Fruit fly (Drosophila melanogaster) S2 (cell line): ENCODE results near the gene Cdc7.

Experiments used
- CG8478 ChIP-seq: fragments of >200 bp; optimal IDR thresholded peaks from 2 replicates; lab custom pipeline; 2018
- CTCF ChIP-seq, 2 experiments: fragments of >200 bp; optimal IDR thresholded peaks; 2 replicates each; lab custom pipeline; 2018

dm6 chrX:6615476-6615875 is 38.9 kb upstream of the Cdc7 start:
- no peak for TF ChIP-seq CG8478 (lab: Kevin White, UChicago)
- TF ChIP-seq CTCF (optimal IDR thresholded peaks at IDR 0.05; lab: Kevin White, UChicago): no peak
